Fruit fly (Drosophila melanogaster) whole organism, wandering third instar larva: ENCODE results near the gene CG31176.

Experiments used
- Dfd ChIP-seq: fragments of >200 bp; optimal IDR thresholded peaks from 2 replicates; lab custom pipeline; 2017; ENCODE audit warnings: missing biosample characterization, missing genetic modification characterization
- Dif ChIP-seq: fragments of 200-275, 200-300 bp; sonication (Bioruptor generic); optimal IDR thresholded peaks from 2 replicates; lab custom pipeline; 2018; ENCODE audit warnings: missing biosample characterization, missing genetic modification characterization; ENCODE audit not compliant: partially characterized antibody
- HLH106 ChIP-seq: fragments of 200-800 bp; optimal IDR thresholded peaks from 3 replicates; lab custom pipeline; 2019; ENCODE audit warnings: missing biosample characterization, mild to moderate bottlenecking, missing genetic modification characterization, moderate library complexity
- Hnf4 ChIP-seq: fragments of 200-800 bp; sonication (Bioruptor generic); optimal IDR thresholded peaks from 2 replicates; lab custom pipeline; 2016; ENCODE audit warnings: missing biosample characterization, mild to moderate bottlenecking, missing genetic modification characterization
- Hr83 ChIP-seq: fragments of 200-300 bp; sonication (Bioruptor generic); optimal IDR thresholded peaks from 2 replicates; lab custom pipeline; 2016; ENCODE audit warnings: missing biosample characterization, mild to moderate bottlenecking, missing genetic modification characterization, moderate library complexity; ENCODE audit not compliant: poor library complexity, severe bottlenecking
- Jra ChIP-seq: sonication (Bioruptor generic); optimal IDR thresholded peaks from 2 replicates; lab custom pipeline; 2016; ENCODE audit warnings: missing biosample characterization, missing genetic modification characterization
- Mio ChIP-seq: sonication (Bioruptor generic); optimal IDR thresholded peaks from 2 replicates; lab custom pipeline; 2016; ENCODE audit warnings: missing biosample characterization, missing genetic modification characterization
- N ChIP-seq: fragments of >200 bp; optimal IDR thresholded peaks from 2 replicates; lab custom pipeline; 2018; ENCODE audit warnings: missing biosample characterization, missing external identifiers, missing genetic modification characterization
- OdsH ChIP-seq: fragments of 200-800 bp; sonication (Bioruptor generic); optimal IDR thresholded peaks from 2 replicates; lab custom pipeline; 2016; ENCODE audit warnings: missing biosample characterization, mild to moderate bottlenecking, missing genetic modification characterization
- Rel ChIP-seq, 2 experiments: fragments of 200-800 bp; sonication (Bioruptor generic) in 1 of 2; optimal IDR thresholded peaks; 2 replicates in 1 of 2; 3 replicates in 1 of 2; lab custom pipeline; 2016 to 2019; ENCODE audit warnings: mild to moderate bottlenecking in 2 of 2, missing biosample characterization in 2 of 2, missing genetic modification characterization in 2 of 2, moderate library complexity in 1 of 2
- Sp1 ChIP-seq: fragments of 200-800 bp; sonication (Bioruptor generic); optimal IDR thresholded peaks from 3 replicates; lab custom pipeline; 2019; ENCODE audit warnings: missing biosample characterization, mild to moderate bottlenecking, missing genetic modification characterization, moderate library complexity
- Vsx2 ChIP-seq: fragments of 200-300, 225-300 bp; sonication (Bioruptor generic); optimal IDR thresholded peaks from 2 replicates; lab custom pipeline; 2018; ENCODE audit warnings: missing biosample characterization, missing genetic modification characterization; ENCODE audit not compliant: partially characterized antibody
- br ChIP-seq: fragments of 200-800 bp; sonication (Bioruptor generic); optimal IDR thresholded peaks from 2 replicates; lab custom pipeline; 2016; ENCODE audit warnings: missing biosample characterization, missing genetic modification characterization
- dl ChIP-seq, 2 experiments: fragments of 175-275, 200-275 bp in 1 of 2; fragments of 200-275 bp in 1 of 2; sonication (Bioruptor generic); optimal IDR thresholded peaks; lab custom pipeline; 2018; ENCODE audit warnings: mild to moderate bottlenecking in 2 of 2, missing biosample characterization in 2 of 2, missing genetic modification characterization in 2 of 2, moderate library complexity in 2 of 2; ENCODE audit not compliant: partially characterized antibody in 2 of 2, insufficient read depth in 1 of 2
- dmrt93B ChIP-seq: fragments of 200-800 bp; sonication (Bioruptor generic); optimal IDR thresholded peaks from 2 replicates; lab custom pipeline; 2018; ENCODE audit warnings: missing biosample characterization, mild to moderate bottlenecking, missing genetic modification characterization
- dsf ChIP-seq: sonication (Bioruptor generic); optimal IDR thresholded peaks from 2 replicates; lab custom pipeline; 2016; ENCODE audit warnings: missing biosample characterization, missing genetic modification characterization, borderline replicate concordance
- ey ChIP-seq: fragments of 200-800 bp; sonication (Bioruptor generic); optimal IDR thresholded peaks from 2 replicates; lab custom pipeline; 2016; ENCODE audit warnings: missing biosample characterization, missing genetic modification characterization
- foxo ChIP-seq, 2 experiments: fragments of 200-800 bp; sonication (Bioruptor generic); optimal IDR thresholded peaks; 2 replicates in 1 of 2; 3 replicates in 1 of 2; lab custom pipeline; 2016 to 2017; ENCODE audit warnings: missing biosample characterization in 2 of 2, missing genetic modification characterization in 2 of 2
- fru ChIP-seq: fragments of 200-800 bp; sonication (Bioruptor generic); optimal IDR thresholded peaks from 3 replicates; lab custom pipeline; 2016; ENCODE audit warnings: missing biosample characterization, mild to moderate bottlenecking, missing genetic modification characterization
- h ChIP-seq: fragments of 200-800 bp; sonication (Bioruptor generic); optimal IDR thresholded peaks from 3 replicates; lab custom pipeline; 2016; ENCODE audit warnings: missing biosample characterization, mild to moderate bottlenecking, missing genetic modification characterization
- jim ChIP-seq: fragments of 175-275, 200-325 bp; sonication (Bioruptor generic); optimal IDR thresholded peaks from 2 replicates; lab custom pipeline; 2016; ENCODE audit warnings: missing biosample characterization, mild to moderate bottlenecking, missing genetic modification characterization
- lola ChIP-seq: fragments of >200 bp; optimal IDR thresholded peaks from 2 replicates; lab custom pipeline; 2017; ENCODE audit warnings: missing biosample characterization, missing genetic modification characterization
- pan ChIP-seq: fragments of >200 bp; optimal IDR thresholded peaks from 2 replicates; lab custom pipeline; 2017
- psq ChIP-seq: fragments of 200-800 bp; sonication (Bioruptor generic); optimal IDR thresholded peaks from 3 replicates; lab custom pipeline; 2017; ENCODE audit warnings: missing biosample characterization, mild to moderate bottlenecking, missing genetic modification characterization, moderate library complexity
- rgr ChIP-seq: fragments of 200-800 bp; sonication (Bioruptor generic); optimal IDR thresholded peaks from 3 replicates; lab custom pipeline; 2016; ENCODE audit warnings: missing biosample characterization, mild to moderate bottlenecking, missing genetic modification characterization
- sv ChIP-seq: fragments of 200-800 bp; sonication (Bioruptor generic); optimal IDR thresholded peaks from 3 replicates; lab custom pipeline; 2016; ENCODE audit warnings: missing biosample characterization, missing genetic modification characterization
- tai ChIP-seq: sonication (Bioruptor generic); optimal IDR thresholded peaks from 2 replicates; lab custom pipeline; 2016; ENCODE audit warnings: missing biosample characterization, missing genetic modification characterization
- woc ChIP-seq: sonication (Bioruptor generic); optimal IDR thresholded peaks from 2 replicates; lab custom pipeline; 2016; ENCODE audit warnings: missing biosample characterization, mild to moderate bottlenecking, missing genetic modification characterization

CG31176 gene

dm6 chr3R:21638437-21638836 is 81.0 kb downstream of the CG31176 start:
- TF ChIP-seq Dif (GFP tag; lab: Kevin White, UChicago) (peak; percentile 42), dl (GFP tag; optimal IDR thresholded peaks at IDR 0.05; lab: Kevin White, UChicago; ENCODE audit: insufficient read depth in 1 of 2, partially characterized antibody in 2 of 2) (peak in 1 of 2 experiments; percentile 36), rgr (GFP tag; lab: Kevin White, UChicago) (no peak), br (GFP tag; lab: Kevin White, UChicago) (no peak), Hnf4 (GFP tag; lab: Kevin White, UChicago) (no peak), dmrt93B (GFP tag; lab: Kevin White, UChicago) (no peak), pan (lab: Kevin White, UChicago) (no peak), jim (GFP tag; lab: Kevin White, UChicago) (no peak), tai (GFP tag; lab: Kevin White, UChicago) (no peak), ey (GFP tag; lab: Kevin White, UChicago) (no peak), foxo (GFP tag; optimal IDR thresholded peaks at IDR 0.05; lab: Kevin White, UChicago) (no peak), Rel (GFP tag; optimal IDR thresholded peaks at IDR 0.05; lab: Kevin White, UChicago) (no peak), Rel (tag; optimal IDR thresholded peaks at IDR 0.05; lab: Kevin White, UChicago) (no peak), Hr83 (GFP tag; lab: Kevin White, UChicago) (no peak)

DNA sequence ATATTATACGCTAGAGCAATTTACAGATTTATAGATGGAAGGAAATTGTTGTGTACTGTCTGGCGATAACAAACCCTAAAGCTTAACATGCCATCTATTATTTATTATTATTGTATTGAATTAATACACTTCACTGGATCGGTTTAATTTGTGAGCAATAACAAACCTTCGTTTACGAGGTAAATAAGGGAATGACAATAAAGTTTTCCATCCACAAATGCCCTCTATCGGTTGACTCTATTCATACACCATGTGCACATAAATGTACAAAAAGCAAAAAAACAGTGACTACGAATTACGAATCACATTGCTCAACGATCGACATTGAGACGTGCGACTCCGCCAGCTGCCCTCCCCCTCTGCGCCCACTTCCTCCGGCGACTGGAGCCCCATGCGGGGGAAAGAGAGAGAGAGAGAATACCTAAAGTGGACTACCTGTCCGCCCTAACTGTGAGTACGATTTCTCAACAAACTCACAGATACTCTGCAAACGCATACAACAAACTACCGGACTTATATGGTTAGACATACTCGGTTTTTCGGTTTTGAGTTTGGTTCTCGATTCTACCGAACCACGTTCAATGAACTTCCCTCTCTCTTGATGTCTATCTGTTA is 82.5 kb downstream of the CG31176 start:
- TF ChIP-seq h (GFP tag; lab: Kevin White, UChicago) (no peak), dl (GFP tag; optimal IDR thresholded peaks at IDR 0.05; lab: Kevin White, UChicago; ENCODE audit: insufficient read depth in 1 of 2, partially characterized antibody in 2 of 2) (no peak), Jra (GFP tag; lab: Kevin White, UChicago) (no peak), Rel (GFP tag; optimal IDR thresholded peaks at IDR 0.05; lab: Kevin White, UChicago) (no peak), Rel (tag; optimal IDR thresholded peaks at IDR 0.05; lab: Kevin White, UChicago) (no peak), pan (lab: Kevin White, UChicago) (no peak), fru (GFP tag; lab: Kevin White, UChicago) (no peak), Hnf4 (GFP tag; lab: Kevin White, UChicago) (no peak), Dfd (no peak), sv (GFP tag; lab: Kevin White, UChicago) (no peak), N (GFP tag; lab: Kevin White, UChicago) (no peak), lola (GFP tag; lab: Kevin White, UChicago) (no peak)

- peak; percentile 22 for TF ChIP-seq woc (GFP tag; lab: Kevin White, UChicago)
- TF ChIP-seq h (GFP tag; lab: Kevin White, UChicago) = peak; percentile 20
- no peak for TF ChIP-seq lola (GFP tag; lab: Kevin White, UChicago)
- TF ChIP-seq ey (GFP tag; lab: Kevin White, UChicago) = peak; percentile 24
- no peak for TF ChIP-seq Vsx2
- TF ChIP-seq OdsH (GFP tag; lab: Kevin White, UChicago) = peak; percentile 34
- TF ChIP-seq foxo (GFP tag; optimal IDR thresholded peaks at IDR 0.05; lab: Kevin White, UChicago) = peak in 1 of 2 experiments; percentile 35
- TF ChIP-seq HLH106 = peak; percentile 14
- TF ChIP-seq dsf (GFP tag; lab: Kevin White, UChicago) = no peak
- TF ChIP-seq psq (GFP tag; lab: Kevin White, UChicago) = no peak
- no peak for TF ChIP-seq Mio
- peak; percentile 27 for TF ChIP-seq fru (GFP tag; lab: Kevin White, UChicago)
- no peak for TF ChIP-seq br (GFP tag; lab: Kevin White, UChicago)
- peak; percentile 12 for TF ChIP-seq Sp1 (GFP tag; lab: Kevin White, UChicago)
- no peak for TF ChIP-seq sv (GFP tag; lab: Kevin White, UChicago)
- peak; percentile 19 for TF ChIP-seq rgr (GFP tag; lab: Kevin White, UChicago)
- TF ChIP-seq, all 38 proteins: peak for 9
These were observed 83.3 kb downstream of the CG31176 start for dm6 chr3R:21635975-21636678.

dm6 chr3R:21635181-21635580 is 84.3 kb downstream of the CG31176 start:
- no peak for TF ChIP-seq Hnf4 (GFP tag; lab: Kevin White, UChicago)
